Worm (Caenorhabditis elegans) whole organism, mixed stage, embryonic: ENCODE results near the gene K06H6.2.

Source experiments
- M03D4.4 ChIP-seq: sonication (generic microtip); optimal IDR thresholded peaks from 2 replicates; lab custom pipeline; 2017; ENCODE audit warnings: mild to moderate bottlenecking, missing genetic modification characterization, missing compliant biosample characterization
- bed-3 ChIP-seq: fragments of 200-800 bp; sonication (Bioruptor generic); optimal IDR thresholded peaks from 3 replicates; lab custom pipeline; 2018; ENCODE audit warnings: mild to moderate bottlenecking, missing genetic modification characterization, moderate library complexity, missing compliant biosample characterization
- blmp-1 ChIP-seq: fragments of 150-350 bp; optimal IDR thresholded peaks from 2 replicates; lab custom pipeline; 2014; ENCODE audit warnings: missing biosample characterization, missing genetic modification characterization
- ceh-83 ChIP-seq: fragments of 200-800 bp; sonication (Bioruptor generic); optimal IDR thresholded peaks from 2 replicates; lab custom pipeline; 2018; ENCODE audit warnings: mild to moderate bottlenecking, missing genetic modification characterization, missing compliant biosample characterization
- ces-1 ChIP-seq: fragments of 150-350 bp; optimal IDR thresholded peaks from 2 replicates; lab custom pipeline; 2014; ENCODE audit warnings: missing biosample characterization, missing genetic modification reagents, missing genetic modification characterization
- cnd-1 ChIP-seq: fragments of 200-800 bp; sonication (Bioruptor generic); optimal IDR thresholded peaks from 2 replicates; lab custom pipeline; 2018; ENCODE audit warnings: mild to moderate bottlenecking, missing genetic modification characterization, missing compliant biosample characterization
- drap-1 ChIP-seq: fragments of 200-800 bp; sonication (Bioruptor generic); optimal IDR thresholded peaks from 3 replicates; lab custom pipeline; 2018; ENCODE audit warnings: mild to moderate bottlenecking, missing genetic modification characterization, missing compliant biosample characterization
- elt-1 ChIP-seq: sonication (generic microtip); optimal IDR thresholded peaks from 2 replicates; lab custom pipeline; 2017; ENCODE audit warnings: missing genetic modification characterization, mild to moderate bottlenecking, missing compliant biosample characterization, antibody characterized with exemption, moderate library complexity, borderline replicate concordance; ENCODE audit not compliant: insufficient read depth
- flh-1 ChIP-seq: fragments of 200-800 bp; sonication (Bioruptor generic); optimal IDR thresholded peaks from 2 replicates; lab custom pipeline; 2018; ENCODE audit warnings: mild to moderate bottlenecking, missing genetic modification characterization, moderate library complexity, missing compliant biosample characterization
- ham-2 ChIP-seq: fragments of 200-800 bp; sonication (Bioruptor generic); optimal IDR thresholded peaks from 2 replicates; lab custom pipeline; 2018; ENCODE audit warnings: mild to moderate bottlenecking, missing genetic modification characterization, missing compliant biosample characterization
- hlh-1 ChIP-seq: fragments of 150-350 bp; optimal IDR thresholded peaks from 2 replicates; lab custom pipeline; 2014; ENCODE audit warnings: missing biosample characterization, missing genetic modification reagents, missing genetic modification characterization
- lin-13 ChIP-seq: fragments of 150-350 bp; optimal IDR thresholded peaks from 2 replicates; lab custom pipeline; 2014; ENCODE audit warnings: missing biosample characterization, missing genetic modification characterization
- lsy-2 ChIP-seq: fragments of 150-350 bp; optimal IDR thresholded peaks from 2 replicates; lab custom pipeline; 2014; ENCODE audit warnings: missing biosample characterization, missing genetic modification characterization
- mab-5 ChIP-seq: fragments of 150-350 bp; optimal IDR thresholded peaks from 2 replicates; lab custom pipeline; 2014; ENCODE audit warnings: missing biosample characterization, missing genetic modification characterization
- mep-1 ChIP-seq: fragments of 150-350 bp; optimal IDR thresholded peaks from 2 replicates; lab custom pipeline; 2017; ENCODE audit warnings: missing biosample characterization, missing genetic modification reagents, missing genetic modification characterization, inconsistent platforms
- mls-2 ChIP-seq: sonication (generic microtip); optimal IDR thresholded peaks from 2 replicates; lab custom pipeline; 2016; ENCODE audit warnings: mild to moderate bottlenecking, missing genetic modification characterization, moderate library complexity, missing compliant biosample characterization
- nhr-12 ChIP-seq: fragments of 150-350 bp; optimal IDR thresholded peaks from 2 replicates; lab custom pipeline; 2014; ENCODE audit warnings: missing biosample characterization, missing genetic modification characterization
- nhr-2 ChIP-seq: fragments of 150-350 bp; optimal IDR thresholded peaks from 2 replicates; lab custom pipeline; 2014; ENCODE audit warnings: missing biosample characterization, missing genetic modification characterization
- nhr-237 ChIP-seq: fragments of 150-350 bp; optimal IDR thresholded peaks from 2 replicates; lab custom pipeline; 2014; ENCODE audit warnings: missing biosample characterization, missing genetic modification characterization
- nhr-28 ChIP-seq: fragments of 150-350 bp; optimal IDR thresholded peaks from 2 replicates; lab custom pipeline; 2014; ENCODE audit warnings: missing biosample characterization, missing genetic modification characterization
- nhr-76 ChIP-seq: sonication (generic microtip); optimal IDR thresholded peaks from 2 replicates; lab custom pipeline; 2017; ENCODE audit warnings: missing biosample characterization, missing genetic modification characterization
- pha-4 ChIP-seq: fragments of 150-350 bp; optimal IDR thresholded peaks from 2 replicates; lab custom pipeline; 2018; ENCODE audit warnings: missing biosample characterization, missing genetic modification reagents, missing genetic modification characterization
- sem-2 ChIP-seq: fragments of 200-800 bp; sonication (Bioruptor generic); optimal IDR thresholded peaks from 2 replicates; lab custom pipeline; 2018; ENCODE audit warnings: mild to moderate bottlenecking, missing genetic modification characterization, missing compliant biosample characterization
- snpc-4 ChIP-seq: fragments of 150-350 bp; optimal IDR thresholded peaks from 2 replicates; lab custom pipeline; 2014; ENCODE audit warnings: missing biosample characterization, missing genetic modification characterization
- sptf-1 ChIP-seq: sonication (generic microtip); optimal IDR thresholded peaks from 2 replicates; lab custom pipeline; 2017; ENCODE audit warnings: mild to moderate bottlenecking, missing genetic modification characterization, moderate library complexity, missing compliant biosample characterization
- tbx-8 ChIP-seq: fragments of 200-800 bp; sonication (Bioruptor generic); optimal IDR thresholded peaks from 2 replicates; lab custom pipeline; 2018; ENCODE audit warnings: mild to moderate bottlenecking, missing genetic modification characterization, moderate library complexity, missing compliant biosample characterization
- unc-120 ChIP-seq: sonication (generic microtip); optimal IDR thresholded peaks from 2 replicates; lab custom pipeline; 2017; ENCODE audit warnings: missing genetic modification characterization, missing compliant biosample characterization; ENCODE audit not compliant: poor library complexity, severe bottlenecking
- unc-39 ChIP-seq: fragments of 150-350 bp; optimal IDR thresholded peaks from 2 replicates; lab custom pipeline; 2014; ENCODE audit warnings: missing biosample characterization, missing genetic modification characterization
- unc-62 ChIP-seq: fragments of 150-350 bp; optimal IDR thresholded peaks from 2 replicates; lab custom pipeline; 2014; ENCODE audit warnings: missing biosample characterization, missing genetic modification reagents, missing genetic modification characterization

K06H6.2 gene

ce11 chrV:578977-579376 is 6.6 kb upstream of the K06H6.2 start, which contains the start of gene K06H6.4:
TSS of gene K06H6.4 (plus strand) at chrV:579277.
- TF ChIP-seq elt-1 (tag; lab: Kevin White, UChicago) (no peak), drap-1 (no peak), M03D4.4 (tag; lab: Kevin White, UChicago) (no peak)
- TF ChIP-seq, all 35 proteins: peak for 0

- TF ChIP-seq nhr-12 (tag; lab: Kevin White, UChicago) (no peak), lin-13 (tag; lab: Kevin White, UChicago) (no peak), ham-2 (GFP tag; lab: Kevin White, UChicago) (no peak), elt-1 (tag; lab: Kevin White, UChicago) (no peak), nhr-2 (no peak), mab-5 (tag; lab: Kevin White, UChicago) (no peak), pha-4 (tag; lab: Kevin White, UChicago) (no peak), cnd-1 (tag; lab: Kevin White, UChicago) (no peak), lsy-2 (tag; lab: Kevin White, UChicago) (no peak)
Measured at ce11 chrV:581616-582015, 4.0 kb upstream of the K06H6.2 start, which contains the start of gene nstp-7. TSS of gene nstp-7 (plus strand) at chrV:581916.

DNA sequence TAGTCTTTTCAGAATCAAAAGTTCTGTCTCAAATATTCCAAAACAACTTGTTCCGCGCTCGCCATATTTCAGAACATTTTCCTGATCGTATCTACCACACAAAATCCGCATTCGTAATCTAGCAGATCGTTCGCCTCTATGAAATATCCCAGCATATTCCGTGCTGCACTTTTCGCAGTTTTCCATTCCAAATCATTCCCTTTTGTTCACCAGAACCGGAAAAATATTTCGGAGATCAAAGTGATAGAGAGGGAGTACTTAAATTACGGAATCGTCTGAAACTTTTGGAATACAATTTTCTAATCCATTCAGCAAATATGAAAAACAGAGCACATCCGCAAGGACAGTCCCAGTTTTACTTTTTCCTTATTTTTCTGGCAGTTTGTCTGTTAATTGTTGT is 2.2 kb downstream of the K06H6.2 start, which contains the start of gene K06H6.1:
K06H6.1 (plus strand) TSS at position 301 of the 400 bp plus-strand sequence.
- TF ChIP-seq sptf-1 (tag; lab: Kevin White, UChicago) (no peak), hlh-1 (tag; lab: Kevin White, UChicago) (no peak), nhr-76 (tag; lab: Kevin White, UChicago) (no peak), mep-1 (tag; lab: Kevin White, UChicago) (no peak), nhr-237 (tag; lab: Kevin White, UChicago) (no peak), drap-1 (no peak), ceh-83 (GFP tag; lab: Kevin White, UChicago) (no peak), unc-62 (no peak), unc-39 (no peak), pha-4 (tag; lab: Kevin White, UChicago) (no peak)
- TF ChIP-seq, all 35 proteins: peak for 0

- TF ChIP-seq mab-5 (tag; lab: Kevin White, UChicago) (no peak), mls-2 (tag; lab: Kevin White, UChicago) (no peak), lin-13 (tag; lab: Kevin White, UChicago) (no peak)
Measured at ce11 chrV:590182-590581, 4.6 kb downstream of the K06H6.2 start, which contains the start of gene ZK488.6. TSS of gene ZK488.6 (plus strand) at chrV:590482.

- TF ChIP-seq M03D4.4 (tag; lab: Kevin White, UChicago) (no peak), snpc-4 (tag; lab: Kevin White, UChicago) (no peak), drap-1 (no peak), cnd-1 (tag; lab: Kevin White, UChicago) (no peak), flh-1 (GFP tag; lab: Kevin White, UChicago) (no peak), mls-2 (tag; lab: Kevin White, UChicago) (no peak), blmp-1 (tag; lab: Kevin White, UChicago) (no peak), sptf-1 (tag; lab: Kevin White, UChicago) (no peak), nhr-28 (tag; lab: Kevin White, UChicago) (no peak), nhr-12 (tag; lab: Kevin White, UChicago) (no peak), sem-2 (GFP tag; lab: Kevin White, UChicago) (no peak)
Measured at ce11 chrV:592959-593358, 7.4 kb downstream of the K06H6.2 start, which contains the start of gene ZK488.5. TSS of gene ZK488.5 (plus strand) at chrV:593259.

DNA sequence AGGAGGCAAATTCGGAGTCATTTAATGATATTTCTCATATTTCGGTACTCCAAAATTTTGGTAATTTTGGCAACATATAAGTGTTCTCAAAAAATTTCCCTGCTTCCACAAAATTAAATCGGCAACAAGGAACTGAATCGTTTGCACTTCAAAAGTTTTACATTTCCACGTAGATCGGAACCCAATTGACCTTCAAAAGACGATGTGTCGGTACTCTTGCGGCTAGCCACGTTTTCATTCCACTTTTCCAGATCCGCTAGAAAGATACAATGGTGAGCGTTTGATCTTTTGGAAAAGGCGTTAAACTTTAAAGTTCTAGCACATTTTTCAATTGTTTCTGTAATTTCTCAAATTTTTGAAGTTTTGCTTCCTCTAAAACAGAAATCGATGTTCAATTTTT is 11.4 kb downstream of the K06H6.2 start:
- TF ChIP-seq nhr-12 (tag; lab: Kevin White, UChicago) = no peak
- TF ChIP-seq mab-5 (tag; lab: Kevin White, UChicago) = no peak
- TF ChIP-seq bed-3 (GFP tag; lab: Kevin White, UChicago) = no peak
- no peak for TF ChIP-seq ces-1 (GFP tag; lab: Kevin White, UChicago)
- no peak for TF ChIP-seq unc-120 (tag; lab: Kevin White, UChicago)
- TF ChIP-seq tbx-8 (GFP tag; lab: Kevin White, UChicago) = no peak
- TF ChIP-seq lin-13 (tag; lab: Kevin White, UChicago) = no peak
